Worm (Caenorhabditis elegans) whole organism, late embryonic: ENCODE measurements around the gene srg-45.

Experiments
- K02D7.2 ChIP-seq: sonication (generic microtip); optimal IDR thresholded peaks from 2 replicates; lab custom pipeline; 2017; ENCODE audit warnings: mild to moderate bottlenecking, missing genetic modification characterization, missing compliant biosample characterization
- K09A11.1 ChIP-seq: sonication (generic microtip); optimal IDR thresholded peaks from 2 replicates; lab custom pipeline; 2017; ENCODE audit warnings: antibody characterized with exemption, mild to moderate bottlenecking, missing genetic modification characterization, missing compliant biosample characterization; ENCODE audit not compliant: insufficient read depth
- T23F11.4 ChIP-seq: fragments of 200-800 bp; sonication (Bioruptor generic); optimal IDR thresholded peaks from 2 replicates; lab custom pipeline; 2018; ENCODE audit warnings: mild to moderate bottlenecking, missing genetic modification characterization, missing compliant biosample characterization
- Y22D7AL.16 ChIP-seq: sonication (generic microtip); optimal IDR thresholded peaks from 2 replicates; lab custom pipeline; 2016; ENCODE audit warnings: missing genetic modification characterization, missing compliant biosample characterization
- ama-1 ChIP-seq: fragments of 150-350 bp; optimal IDR thresholded peaks from 2 replicates; lab custom pipeline; 2014
- ceh-14 ChIP-seq: sonication (generic microtip); optimal IDR thresholded peaks from 2 replicates; lab custom pipeline; 2016; ENCODE audit warnings: missing genotype, missing genetic modification characterization, missing compliant biosample characterization
- ceh-18 ChIP-seq: sonication (generic microtip); optimal IDR thresholded peaks from 2 replicates; lab custom pipeline; 2016; ENCODE audit warnings: missing genetic modification characterization, missing compliant biosample characterization
- ceh-2 ChIP-seq: sonication (generic microtip); optimal IDR thresholded peaks from 2 replicates; lab custom pipeline; 2016; ENCODE audit warnings: missing genotype, missing genetic modification characterization, missing compliant biosample characterization
- ceh-22 ChIP-seq: sonication (generic microtip); optimal IDR thresholded peaks from 2 replicates; lab custom pipeline; 2017; ENCODE audit warnings: missing biosample characterization, missing genetic modification characterization
- ceh-24 ChIP-seq: sonication (generic microtip); optimal IDR thresholded peaks from 2 replicates; lab custom pipeline; 2016; ENCODE audit warnings: mild to moderate bottlenecking, missing genetic modification characterization, missing compliant biosample characterization
- ceh-30 ChIP-seq: fragments of 150-350 bp; optimal IDR thresholded peaks from 2 replicates; lab custom pipeline; 2014; ENCODE audit warnings: missing biosample characterization, missing genetic modification characterization
- ceh-34 ChIP-seq: sonication (generic microtip); optimal IDR thresholded peaks from 2 replicates; lab custom pipeline; 2016; ENCODE audit warnings: mild to moderate bottlenecking, missing genetic modification characterization, missing compliant biosample characterization
- ceh-45 ChIP-seq: fragments of 200-800 bp; sonication (Bioruptor generic); IDR thresholded peaks from 2 replicates; pipeline ENCODE4 v1.3.6; 2022; ENCODE audit warnings: missing genetic modification reagents, missing genetic modification characterization, missing compliant biosample characterization
- ceh-6 ChIP-seq: fragments of 200-800 bp; sonication (Bioruptor generic); optimal IDR thresholded peaks from 2 replicates; lab custom pipeline; 2018; ENCODE audit warnings: mild to moderate bottlenecking, missing genetic modification characterization, missing compliant biosample characterization
- ceh-9 ChIP-seq: sonication (generic microtip); optimal IDR thresholded peaks from 2 replicates; lab custom pipeline; 2016; ENCODE audit warnings: mild to moderate bottlenecking, missing genetic modification characterization, inconsistent platforms, missing compliant biosample characterization
- che-1 ChIP-seq: sonication (generic microtip); optimal IDR thresholded peaks from 2 replicates; lab custom pipeline; 2016; ENCODE audit warnings: mild to moderate bottlenecking, missing genetic modification characterization, missing compliant biosample characterization
- dmd-4 ChIP-seq: sonication (generic microtip); optimal IDR thresholded peaks from 2 replicates; lab custom pipeline; 2016; ENCODE audit warnings: borderline replicate concordance, missing genetic modification characterization, missing compliant biosample characterization
- elt-2 ChIP-seq: sonication (generic microtip); optimal IDR thresholded peaks from 2 replicates; lab custom pipeline; 2016; ENCODE audit warnings: missing genetic modification reagents, missing genetic modification characterization, missing compliant biosample characterization
- elt-4 ChIP-seq: sonication (generic microtip); optimal IDR thresholded peaks from 2 replicates; lab custom pipeline; 2016; ENCODE audit warnings: missing genetic modification characterization, missing compliant biosample characterization
- ets-4 ChIP-seq: sonication (generic microtip); optimal IDR thresholded peaks from 2 replicates; lab custom pipeline; 2016; ENCODE audit warnings: missing genetic modification characterization, missing compliant biosample characterization
- fkh-10 ChIP-seq: fragments of 150-350 bp; optimal IDR thresholded peaks from 2 replicates; lab custom pipeline; 2014; ENCODE audit warnings: missing biosample characterization, missing genetic modification reagents, missing genetic modification characterization
- hlh-13 ChIP-seq: fragments of 200-800 bp; sonication (Bioruptor generic); optimal IDR thresholded peaks from 2 replicates; lab custom pipeline; 2018; ENCODE audit warnings: mild to moderate bottlenecking, missing genetic modification characterization, missing compliant biosample characterization
- hlh-15 ChIP-seq: sonication (generic microtip); optimal IDR thresholded peaks from 2 replicates; lab custom pipeline; 2016; ENCODE audit warnings: missing genetic modification characterization, missing compliant biosample characterization
- hlh-30 ChIP-seq: sonication (generic microtip); optimal IDR thresholded peaks from 2 replicates; lab custom pipeline; 2017; ENCODE audit warnings: antibody characterized with exemption, missing genetic modification characterization, missing compliant biosample characterization; ENCODE audit not compliant: insufficient read depth
- lim-6 ChIP-seq: sonication (generic microtip); optimal IDR thresholded peaks from 2 replicates; lab custom pipeline; 2016; ENCODE audit warnings: missing genetic modification characterization, missing compliant biosample characterization
- lin-11 ChIP-seq: fragments of 200-800 bp; sonication (Bioruptor generic); optimal IDR thresholded peaks from 2 replicates; lab custom pipeline; 2018; ENCODE audit warnings: mild to moderate bottlenecking, missing genetic modification characterization, missing compliant biosample characterization
- nfya-1 ChIP-seq: sonication (generic microtip); optimal IDR thresholded peaks from 2 replicates; lab custom pipeline; 2017; ENCODE audit warnings: missing genetic modification characterization, mild to moderate bottlenecking, missing compliant biosample characterization, antibody characterized with exemption, moderate library complexity
- npax-4 ChIP-seq: sonication (generic microtip); optimal IDR thresholded peaks from 2 replicates; lab custom pipeline; 2016; ENCODE audit warnings: missing genetic modification characterization, missing compliant biosample characterization
- odd-2 ChIP-seq: sonication (generic microtip); optimal IDR thresholded peaks from 2 replicates; lab custom pipeline; 2017; ENCODE audit warnings: antibody characterized with exemption, mild to moderate bottlenecking, missing genetic modification characterization, missing compliant biosample characterization
- pax-1 ChIP-seq: fragments of 150-350 bp; optimal IDR thresholded peaks from 2 replicates; lab custom pipeline; 2014; ENCODE audit warnings: missing biosample characterization, missing genetic modification characterization
- pqm-1 ChIP-seq: sonication (generic microtip); optimal IDR thresholded peaks from 2 replicates; lab custom pipeline; 2016; ENCODE audit warnings: missing genetic modification characterization, missing compliant biosample characterization
- pros-1 ChIP-seq: fragments of 150-350 bp; optimal IDR thresholded peaks from 2 replicates; lab custom pipeline; 2014; ENCODE audit warnings: missing biosample characterization, missing genetic modification reagents, missing genetic modification characterization
- rnt-1 ChIP-seq: sonication (generic microtip); optimal IDR thresholded peaks from 2 replicates; lab custom pipeline; 2016; ENCODE audit warnings: missing genetic modification characterization, missing compliant biosample characterization
- sdc-2 ChIP-seq: sonication (generic microtip); optimal IDR thresholded peaks from 2 replicates; lab custom pipeline; 2016; ENCODE audit warnings: missing genotype, missing genetic modification characterization, missing compliant biosample characterization
- sox-2 ChIP-seq: fragments of 200-800 bp; sonication (Bioruptor generic); IDR thresholded peaks from 2 replicates; pipeline ENCODE4 v1.3.6; 2022; ENCODE audit warnings: missing genetic modification reagents, missing genetic modification characterization, missing compliant biosample characterization
- sox-4 ChIP-seq: sonication (generic microtip); optimal IDR thresholded peaks from 2 replicates; lab custom pipeline; 2017; ENCODE audit warnings: mild to moderate bottlenecking, missing genetic modification characterization, inconsistent platforms, missing compliant biosample characterization
- ttx-3 ChIP-seq: sonication (generic microtip); optimal IDR thresholded peaks from 2 replicates; lab custom pipeline; 2016; ENCODE audit warnings: missing genetic modification reagents, missing genetic modification characterization, missing compliant biosample characterization
- unc-3 ChIP-seq, 2 experiments: fragments of 200-800 bp in 1 of 2; sonication (Bioruptor generic) in 1 of 2; sonication (generic microtip) in 1 of 2; conservative IDR thresholded peaks in 1 of 2; optimal IDR thresholded peaks in 1 of 2; 2 replicates each; pipeline versions ENCODE4 v1.3.6 to Lab custom; 2016 to 2022; ENCODE audit warnings: missing compliant biosample characterization in 2 of 2, missing genetic modification characterization in 2 of 2, missing genetic modification reagents in 1 of 2
- unc-86 ChIP-seq: sonication (generic microtip); optimal IDR thresholded peaks from 2 replicates; lab custom pipeline; 2016; ENCODE audit warnings: missing genetic modification characterization, missing compliant biosample characterization
- ztf-16 ChIP-seq: sonication (generic microtip); optimal IDR thresholded peaks from 2 replicates; lab custom pipeline; 2017; ENCODE audit warnings: missing genetic modification characterization, missing compliant biosample characterization

The srg-45 gene

ce11 chrV:12300166-12300565 is 7.1 kb upstream of the srg-45 start:
- TF ChIP-seq nfya-1 (peak; percentile 55), ceh-34 (no peak), ceh-22 (no peak), elt-2 (tag; lab: Kevin White, UChicago) (peak; percentile 23), ceh-30 (tag; lab: Kevin White, UChicago) (peak; percentile 19), hlh-30 (tag; lab: Kevin White, UChicago) (peak; percentile 68), lim-6 (no peak), sox-4 (tag; lab: Kevin White, UChicago) (no peak)

ce11 chrV:12300780-12301460 is 6.4 kb upstream of the srg-45 start:
- no peak for TF ChIP-seq ceh-22
- TF ChIP-seq, all 69 proteins: peak for 0

ce11 chrV:12301985-12302591 is 5.2 kb upstream of the srg-45 start, which contains the start of the genes frm-7 and F55C5.17:
Gene frm-7 (plus strand): TSS chrV:12302484.
Gene F55C5.17 (plus strand): TSS chrV:12302541.
- TF ChIP-seq lim-6 = no peak
- no peak for TF ChIP-seq hlh-13 (GFP tag; lab: Kevin White, UChicago)
- TF ChIP-seq elt-2 (tag; lab: Kevin White, UChicago) = peak; percentile 57
- TF ChIP-seq ceh-34 = no peak
- no peak for TF ChIP-seq pqm-1 (tag; lab: Kevin White, UChicago)
- TF ChIP-seq elt-4 (tag; lab: Kevin White, UChicago) = no peak
- TF ChIP-seq rnt-1 = no peak
- peak; percentile 38 for TF ChIP-seq hlh-30 (tag; lab: Kevin White, UChicago)
- no peak for TF ChIP-seq hlh-15 (tag; lab: Kevin White, UChicago)

- TF ChIP-seq npax-4 (tag; lab: Kevin White, UChicago) = peak; percentile 99
- peak; percentile 98 for TF ChIP-seq sox-2 (GFP tag; lab: Robert Waterston, UW)
- TF ChIP-seq rnt-1 = peak; percentile 99
- TF ChIP-seq hlh-13 (GFP tag; lab: Kevin White, UChicago) = peak; percentile 100
- peak; percentile 29 for TF ChIP-seq pax-1 (tag; lab: Kevin White, UChicago)
- peak; percentile 94 for TF ChIP-seq odd-2
- peak; percentile 98 for TF ChIP-seq lin-11 (tag; lab: Kevin White, UChicago)
- TF ChIP-seq sdc-2 (tag; lab: Kevin White, UChicago) = peak; percentile 95
- peak; percentile 99 for TF ChIP-seq lim-6
- peak; percentile 100 for TF ChIP-seq ceh-2 (tag; lab: Kevin White, UChicago)
- peak; percentile 99 for TF ChIP-seq ceh-14 (tag; lab: Kevin White, UChicago)
- peak; percentile 99 for TF ChIP-seq ttx-3
- TF ChIP-seq unc-86 (tag; lab: Kevin White, UChicago) = peak; percentile 100
- TF ChIP-seq ceh-30 (tag; lab: Kevin White, UChicago) = peak; percentile 93
- TF ChIP-seq elt-4 (tag; lab: Kevin White, UChicago) = peak; percentile 99
- TF ChIP-seq ets-4 (tag; lab: Kevin White, UChicago) = peak; percentile 98
- TF ChIP-seq T23F11.4 (GFP tag; lab: Kevin White, UChicago) = peak; percentile 100
- peak; percentile 100 for TF ChIP-seq K02D7.2 (tag; lab: Kevin White, UChicago)
- peak; percentile 99 for TF ChIP-seq pros-1
- TF ChIP-seq unc-3 (GFP tag; conservative IDR thresholded peaks at IDR 0.05; lab: Robert Waterston, UW) = peak; percentile 100
- peak; percentile 100 for TF ChIP-seq unc-3 (tag; optimal IDR thresholded peaks at IDR 0.05; lab: Kevin White, UChicago)
- TF ChIP-seq dmd-4 = peak; percentile 99
- TF ChIP-seq ztf-16 (tag; lab: Kevin White, UChicago) = peak; percentile 100
- TF ChIP-seq ceh-24 (tag; lab: Kevin White, UChicago) = peak; percentile 99
- peak; percentile 100 for TF ChIP-seq ceh-9 (tag; lab: Kevin White, UChicago)
- TF ChIP-seq sox-4 (tag; lab: Kevin White, UChicago) = peak; percentile 100
- TF ChIP-seq Y22D7AL.16 (tag; lab: Kevin White, UChicago) = peak; percentile 99
- TF ChIP-seq ceh-34 = peak; percentile 100
- peak; percentile 97 for TF ChIP-seq fkh-10 (GFP tag; lab: Kevin White, UChicago)
- TF ChIP-seq hlh-30 (tag; lab: Kevin White, UChicago) = peak; percentile 92
- TF ChIP-seq ceh-45 (GFP tag; lab: Robert Waterston, UW) = peak; percentile 100
- TF ChIP-seq K09A11.1 = peak; percentile 98
- peak; percentile 80 for TF ChIP-seq ama-1 (lab: Kevin White, UChicago)
- TF ChIP-seq ceh-6 (GFP tag; lab: Kevin White, UChicago) = peak; percentile 100
- TF ChIP-seq ceh-18 (tag; lab: Kevin White, UChicago) = peak; percentile 99
- TF ChIP-seq che-1 (tag; lab: Kevin White, UChicago) = peak; percentile 99
These were observed 3.7 kb upstream of the srg-45 start for ce11 chrV:12303453-12304077.
